Fruit fly (Drosophila melanogaster) whole organism, embryonic: ENCODE data around the gene SrpRbeta.

Experiments used
- Abd-B ChIP-seq: fragments of 200-800 bp; sonication (Bioruptor generic); optimal IDR thresholded peaks from 2 replicates; lab custom pipeline; 2018; ENCODE audit warnings: missing biosample characterization, mild to moderate bottlenecking, missing genetic modification characterization, moderate library complexity
- Blimp-1 ChIP-seq: fragments of 200-800 bp; sonication (Bioruptor generic); optimal IDR thresholded peaks from 3 replicates; lab custom pipeline; 2018; ENCODE audit warnings: missing biosample characterization, missing genetic modification characterization, mild to moderate bottlenecking, moderate library complexity, missing genetic modification reagents
- BtbVII ChIP-seq: fragments of 200-800 bp; sonication (Bioruptor generic); optimal IDR thresholded peaks from 3 replicates; lab custom pipeline; 2017; ENCODE audit warnings: missing biosample characterization, mild to moderate bottlenecking, missing genetic modification characterization
- CG10321 ChIP-seq: fragments of 200-800 bp; sonication (Bioruptor generic); IDR thresholded peaks from 2 replicates; pipeline ENCODE4 v1.3.6; 2022; ENCODE audit warnings: missing biosample characterization, missing genetic modification characterization
- CG11456 ChIP-seq: fragments of 200-800 bp; sonication (Bioruptor generic); IDR thresholded peaks from 3 replicates; pipeline ENCODE4 v1.3.6; 2022; ENCODE audit warnings: missing biosample characterization, missing genetic modification characterization
- CG1602 ChIP-seq: fragments of 200-800 bp; sonication (Bioruptor generic); optimal IDR thresholded peaks from 3 replicates; lab custom pipeline; 2016; ENCODE audit warnings: missing biosample characterization, missing genetic modification characterization
- CG17186 ChIP-seq: fragments of 200-800 bp; sonication (Bioruptor generic); optimal IDR thresholded peaks from 3 replicates; lab custom pipeline; 2017; ENCODE audit warnings: missing biosample characterization, missing genetic modification reagents, missing genetic modification characterization
- CG17385 ChIP-seq: fragments of 200-800 bp; sonication (Bioruptor generic); optimal IDR thresholded peaks from 3 replicates; lab custom pipeline; 2018; ENCODE audit warnings: missing biosample characterization, mild to moderate bottlenecking, missing genetic modification characterization
- CG18262 ChIP-seq: fragments of 200-800 bp; optimal IDR thresholded peaks from 3 replicates; lab custom pipeline; 2019; ENCODE audit warnings: missing biosample characterization, mild to moderate bottlenecking, missing genetic modification characterization, moderate library complexity
- CG2199 ChIP-seq: fragments of 200-800 bp; sonication (Bioruptor generic); IDR thresholded peaks from 3 replicates; pipeline ENCODE4 v1.3.6; 2022; ENCODE audit warnings: missing biosample characterization, missing genetic modification characterization
- CG2678 ChIP-seq: fragments of 200-800 bp; sonication (Bioruptor generic); optimal IDR thresholded peaks from 3 replicates; lab custom pipeline; 2019; ENCODE audit warnings: missing biosample characterization, mild to moderate bottlenecking, missing genetic modification characterization, moderate library complexity
- CG2889 ChIP-seq: fragments of 200-800 bp; sonication (Bioruptor generic); IDR thresholded peaks from 3 replicates; pipeline ENCODE4 v1.3.6; 2022; ENCODE audit warnings: missing biosample characterization, missing genetic modification characterization
- CG33213 ChIP-seq: fragments of 200-800 bp; sonication (Bioruptor generic); optimal IDR thresholded peaks from 3 replicates; lab custom pipeline; 2016; ENCODE audit warnings: missing biosample characterization, missing genetic modification characterization
- CG3838 ChIP-seq: fragments of 200-800 bp; sonication (Bioruptor generic); optimal IDR thresholded peaks from 3 replicates; lab custom pipeline; 2016; ENCODE audit warnings: missing biosample characterization, missing genetic modification characterization
- CG4424 ChIP-seq: fragments of 200-800 bp; sonication (Bioruptor generic); optimal IDR thresholded peaks from 3 replicates; lab custom pipeline; 2016; ENCODE audit warnings: missing biosample characterization, missing genetic modification characterization
- CG6689 ChIP-seq: fragments of 200-800 bp; sonication (Bioruptor generic); IDR thresholded peaks from 2 replicates; pipeline ENCODE4 v1.3.6; 2022; ENCODE audit warnings: missing biosample characterization, missing genetic modification characterization
- CG7357 ChIP-seq: fragments of 200-800 bp; sonication (Bioruptor generic); IDR thresholded peaks from 3 replicates; pipeline ENCODE4 v1.3.6; 2022; ENCODE audit warnings: missing biosample characterization, missing genetic modification characterization
- CG7372 ChIP-seq: fragments of 200-800 bp; sonication (Bioruptor generic); IDR thresholded peaks from 2 replicates; pipeline ENCODE4 v1.3.6; 2022; ENCODE audit warnings: missing biosample characterization, missing genetic modification characterization
- CTCF ChIP-seq: fragments of 200-800 bp; sonication (Bioruptor generic); optimal IDR thresholded peaks from 2 replicates; lab custom pipeline; 2017; ENCODE audit warnings: missing biosample characterization, mild to moderate bottlenecking, missing genetic modification characterization, moderate library complexity
- Deaf1 ChIP-seq: fragments of 200-800 bp; optimal IDR thresholded peaks from 3 replicates; lab custom pipeline; 2019; ENCODE audit warnings: missing biosample characterization, mild to moderate bottlenecking, missing genetic modification characterization, moderate library complexity
- Dip3 ChIP-seq: fragments of 200-800 bp; sonication (Bioruptor generic); optimal IDR thresholded peaks from 3 replicates; lab custom pipeline; 2016; ENCODE audit warnings: missing biosample characterization, missing genetic modification characterization
- Dref ChIP-seq: fragments of 200-800 bp; sonication (Bioruptor generic); IDR thresholded peaks from 2 replicates; pipeline ENCODE4 v1.3.6; 2022; ENCODE audit warnings: missing biosample characterization, missing genetic modification characterization
- Fer2 ChIP-seq: fragments of 200-800 bp; sonication (Bioruptor generic); optimal IDR thresholded peaks from 2 replicates; lab custom pipeline; 2018; ENCODE audit warnings: missing biosample characterization, mild to moderate bottlenecking, missing genetic modification characterization, moderate library complexity
- HmgZ ChIP-seq: fragments of 200-800 bp; sonication (Bioruptor generic); optimal IDR thresholded peaks from 2 replicates; lab custom pipeline; 2018; ENCODE audit warnings: missing biosample characterization, mild to moderate bottlenecking, missing genetic modification characterization
- Hmx ChIP-seq: fragments of 200-800 bp; sonication (Bioruptor generic); optimal IDR thresholded peaks from 2 replicates; lab custom pipeline; 2016; ENCODE audit warnings: missing biosample characterization, missing genetic modification characterization
- MESR4 ChIP-seq: fragments of 200-800 bp; sonication (Bioruptor generic); optimal IDR thresholded peaks from 2 replicates; lab custom pipeline; 2018; ENCODE audit warnings: missing biosample characterization, mild to moderate bottlenecking, missing genetic modification characterization, moderate library complexity
- Mad ChIP-seq: fragments of 200-800 bp; sonication (Bioruptor generic); optimal IDR thresholded peaks from 2 replicates; lab custom pipeline; 2016; ENCODE audit warnings: missing biosample characterization, missing genetic modification characterization
- Med ChIP-seq: fragments of 200-800 bp; sonication (Bioruptor generic); peaks from one replicate; lab custom pipeline; 2016; ENCODE audit warnings: missing biosample characterization, missing genetic modification characterization, mild to moderate bottlenecking, inconsistent platforms, moderate library complexity
- Opbp ChIP-seq: fragments of 200-800 bp; sonication (Bioruptor generic); IDR thresholded peaks from 3 replicates; pipeline ENCODE4 v1.3.6; 2022; ENCODE audit warnings: missing biosample characterization, missing genetic modification characterization; ENCODE audit not compliant: partially characterized antibody
- Ravus ChIP-seq: fragments of 200-800 bp; sonication (Bioruptor generic); IDR thresholded peaks from 2 replicates; pipeline ENCODE4 v1.3.6; 2022; ENCODE audit warnings: missing biosample characterization, missing genetic modification characterization
- al ChIP-seq: fragments of 200-800 bp; sonication (Bioruptor generic); IDR thresholded peaks from 2 replicates; pipeline ENCODE4 v1.3.6; 2022; ENCODE audit warnings: missing biosample characterization, missing genetic modification characterization
- br ChIP-seq: fragments of >200 bp; optimal IDR thresholded peaks from 2 replicates; lab custom pipeline; 2017
- corto ChIP-seq: fragments of 200-800 bp; sonication (Bioruptor generic); optimal IDR thresholded peaks from 2 replicates; lab custom pipeline; 2016; ENCODE audit warnings: missing biosample characterization, mild to moderate bottlenecking, missing genetic modification characterization, moderate library complexity
- crp ChIP-seq, 2 experiments: fragments of 200-800 bp; sonication (Bioruptor generic); optimal IDR thresholded peaks; 2 replicates in 1 of 2; 3 replicates in 1 of 2; lab custom pipeline; 2017; ENCODE audit warnings: missing biosample characterization in 2 of 2, missing genetic modification characterization in 2 of 2, mild to moderate bottlenecking in 1 of 2, moderate library complexity in 1 of 2
- dimm ChIP-seq: fragments of 200-800 bp; sonication (Bioruptor generic); IDR thresholded peaks from 2 replicates; pipeline ENCODE4 v1.3.6; 2022; ENCODE audit warnings: missing biosample characterization, missing genetic modification characterization
- ems ChIP-seq: fragments of 200-800 bp; sonication (Bioruptor generic); optimal IDR thresholded peaks from 3 replicates; lab custom pipeline; 2016; ENCODE audit warnings: missing biosample characterization, missing genetic modification characterization
- eve ChIP-seq, 2 experiments: fragments of >200 bp; optimal IDR thresholded peaks; 2 replicates each; lab custom pipeline; 2017; ENCODE audit warnings: missing biosample characterization in 2 of 2, missing genetic modification characterization in 2 of 2
- fd96Cb ChIP-seq: fragments of 200-800 bp; sonication (Bioruptor generic); optimal IDR thresholded peaks from 2 replicates; lab custom pipeline; 2018; ENCODE audit warnings: missing biosample characterization, mild to moderate bottlenecking, missing genetic modification characterization, moderate library complexity
- jigr1 ChIP-seq: fragments of 200-800 bp; sonication (Bioruptor generic); IDR thresholded peaks from 3 replicates; pipeline ENCODE4 v1.3.6; 2022; ENCODE audit warnings: missing biosample characterization, missing genetic modification characterization
- jumu ChIP-seq: fragments of 200-800 bp; sonication (Bioruptor generic); optimal IDR thresholded peaks from 3 replicates; lab custom pipeline; 2016; ENCODE audit warnings: missing biosample characterization, missing genetic modification characterization
- kay ChIP-seq: fragments of 200-800 bp; sonication (Bioruptor generic); optimal IDR thresholded peaks from 2 replicates; lab custom pipeline; 2016; ENCODE audit warnings: missing biosample characterization, missing genetic modification characterization
- lov ChIP-seq, 2 experiments: fragments of 200-800 bp in 1 of 2; fragments of >200 bp in 1 of 2; sonication (Bioruptor generic) in 1 of 2; IDR thresholded peaks in 1 of 2; optimal IDR thresholded peaks in 1 of 2; 2 replicates in 1 of 2; 3 replicates in 1 of 2; pipeline versions ENCODE4 v1.3.6 to Lab custom; 2017 to 2022; ENCODE audit warnings: missing biosample characterization in 1 of 2, missing genetic modification characterization in 1 of 2
- pum ChIP-seq: fragments of 200-800 bp; sonication (Bioruptor generic); optimal IDR thresholded peaks from 2 replicates; lab custom pipeline; 2016; ENCODE audit warnings: missing biosample characterization, missing genetic modification characterization
- ranshi ChIP-seq: fragments of 200-800 bp; sonication (Bioruptor generic); IDR thresholded peaks from 2 replicates; pipeline ENCODE4 v1.3.6; 2022; ENCODE audit warnings: missing biosample characterization, missing genetic modification characterization
- sim ChIP-seq: fragments of 200-800 bp; sonication (Bioruptor generic); IDR thresholded peaks from 2 replicates; pipeline ENCODE4 v1.3.6; 2022; ENCODE audit warnings: missing biosample characterization, missing genetic modification characterization
- stwl ChIP-seq: fragments of 200-800 bp; sonication (Bioruptor generic); optimal IDR thresholded peaks from 3 replicates; lab custom pipeline; 2018; ENCODE audit warnings: missing biosample characterization, mild to moderate bottlenecking, missing genetic modification characterization, moderate library complexity
- tin ChIP-seq: fragments of 200-800 bp; sonication (Bioruptor generic); optimal IDR thresholded peaks from 3 replicates; lab custom pipeline; 2016; ENCODE audit warnings: missing biosample characterization, missing genetic modification characterization
- unc-4 ChIP-seq: fragments of 200-800 bp; sonication (Bioruptor generic); IDR thresholded peaks from 2 replicates; pipeline ENCODE4 v1.3.6; 2022; ENCODE audit warnings: missing biosample characterization, missing genetic modification characterization; ENCODE audit not compliant: partially characterized antibody
- vvl ChIP-seq: fragments of 200-800 bp; sonication (Bioruptor generic); IDR thresholded peaks from 2 replicates; pipeline ENCODE4 v1.3.6; 2022; ENCODE audit warnings: missing biosample characterization, missing genetic modification characterization
- yki ChIP-seq: fragments of >200 bp; optimal IDR thresholded peaks from 3 replicates; lab custom pipeline; 2018
- zfh1 ChIP-seq: fragments of 200-800 bp; sonication (Bioruptor generic); IDR thresholded peaks from 3 replicates; pipeline ENCODE4 v1.3.6; 2022; ENCODE audit warnings: missing biosample characterization, missing genetic modification characterization

SrpRbeta gene

DNA sequence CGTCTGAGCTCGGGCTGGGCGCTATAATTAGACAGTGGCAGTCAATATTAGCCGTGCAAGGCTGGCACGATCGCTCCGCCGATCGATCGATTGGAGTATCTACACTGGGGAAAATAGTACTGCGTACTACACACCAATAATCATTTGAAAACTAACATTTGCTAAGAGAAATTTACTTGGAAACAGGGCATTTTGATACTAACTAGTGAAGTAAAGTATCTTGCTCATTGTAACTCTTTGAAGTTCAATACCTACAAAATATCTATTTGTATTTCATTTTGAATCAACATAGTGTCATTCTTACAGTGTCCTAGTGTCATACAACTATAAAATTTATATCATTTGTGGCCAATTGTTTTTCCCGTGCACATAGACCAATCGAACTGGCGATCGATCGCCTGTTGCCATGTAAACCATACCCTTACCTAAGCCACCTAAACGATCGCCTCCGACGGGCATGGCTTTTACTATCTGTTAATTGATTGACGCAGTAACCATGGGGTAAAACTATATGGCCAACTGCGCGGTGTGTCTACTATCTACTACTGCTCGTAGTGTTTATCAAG is 19.3 kb downstream of the SrpRbeta start (continued):
- TF ChIP-seq vvl (peak; percentile 70), Dip3 (GFP tag; lab: Kevin White, UChicago) (peak; percentile 74), HmgZ (tag; lab: Kevin White, UChicago) (peak; percentile 64), MESR4 (GFP tag; lab: Kevin White, UChicago) (peak; percentile 4), yki (no peak), CG2678 (tag; lab: Kevin White, UChicago) (peak; percentile 89), CG17385 (GFP tag; lab: Kevin White, UChicago) (peak; percentile 81), ems (GFP tag; lab: Kevin White, UChicago) (peak; percentile 76), CG3838 (GFP tag; lab: Kevin White, UChicago) (peak; percentile 45), Abd-B (GFP tag; lab: Kevin White, UChicago) (peak; percentile 77), crp (GFP tag; optimal IDR thresholded peaks at IDR 0.05; lab: Kevin White, UChicago) (peak in 1 of 2 experiments; percentile 3), Mad (GFP tag; lab: Kevin White, UChicago) (peak; percentile 58), CG6689 (GFP tag; lab: Robert Waterston, UW) (peak; percentile 76), CG7372 (peak; percentile 52), CG1602 (GFP tag; lab: Kevin White, UChicago) (peak; percentile 78), sim (GFP tag; lab: Robert Waterston, UW) (0 out of 2 replicates have a peak, but pooled peaks have one; percentile 4), Hmx (GFP tag; lab: Kevin White, UChicago) (peak; percentile 75), kay (GFP tag; lab: Kevin White, UChicago) (peak; percentile 72), CG18262 (tag; lab: Kevin White, UChicago) (peak; percentile 77), Ravus (GFP tag; lab: Robert Waterston, UW) (peak; percentile 63), lov (optimal IDR thresholded peaks at IDR 0.05; lab: Kevin White, UChicago) (no peak), lov (GFP tag; IDR thresholded peaks at IDR 0.05; lab: Robert Waterston, UW) (no peak), pum (peak; percentile 77), al (GFP tag; lab: Robert Waterston, UW) (peak; percentile 55), jigr1 (GFP tag; lab: Robert Waterston, UW) (peak; percentile 74; the same call in 1 of the 3 replicates), unc-4 (GFP tag; lab: Robert Waterston, UW) (no peak), dimm (peak; percentile 37; the same call in 1 of the 2 replicates), zfh1 (GFP tag; lab: Robert Waterston, UW) (peak; percentile 68; the same call in 2 of the 3 replicates), CG2199 (GFP tag; lab: Robert Waterston, UW) (no peak), Deaf1 (peak; percentile 82), corto (GFP tag; lab: Kevin White, UChicago) (peak; percentile 52), Blimp-1 (GFP tag; lab: Kevin White, UChicago) (peak; percentile 67), CG7357 (GFP tag; lab: Robert Waterston, UW) (peak; percentile 77), Dref (GFP tag; lab: Robert Waterston, UW) (no peak), CG17186 (GFP tag; lab: Kevin White, UChicago) (peak; percentile 6), CG33213 (GFP tag; lab: Kevin White, UChicago) (peak; percentile 56), Opbp (no peak), CG11456 (GFP tag; lab: Robert Waterston, UW) (peak; percentile 70; the same call in 2 of the 3 replicates), Fer2 (tag; lab: Kevin White, UChicago) (peak; percentile 9), Med (GFP tag; lab: Kevin White, UChicago) (peak; percentile 91), br (lab: Kevin White, UChicago) (no peak), CTCF (GFP tag; lab: Kevin White, UChicago) (no peak), CG4424 (GFP tag; lab: Kevin White, UChicago) (peak; percentile 78), stwl (tag; lab: Kevin White, UChicago) (no peak), tin (GFP tag; lab: Kevin White, UChicago) (peak; percentile 73), CG2889 (GFP tag; lab: Robert Waterston, UW) (peak; percentile 53; the same call in 2 of the 3 replicates), BtbVII (GFP tag; lab: Kevin White, UChicago) (peak; percentile 86), CG10321 (GFP tag; lab: Robert Waterston, UW) (no peak), eve (GFP tag; optimal IDR thresholded peaks at IDR 0.05; lab: Kevin White, UChicago) (peak in 1 of 2 experiments; percentile 90), fd96Cb (tag; lab: Kevin White, UChicago) (peak; percentile 70), jumu (GFP tag; lab: Kevin White, UChicago) (peak; percentile 74), ranshi (GFP tag; lab: Robert Waterston, UW) (peak; percentile 64; the same call in 1 of the 2 replicates)
